Fruit fly (Drosophila melanogaster) whole organism, embryonic: Measurements from ENCODE around the gene Cyp6d4.

Source experiments
- BEAF-32 ChIP-seq: fragments of 200-800 bp; sonication (Bioruptor generic); optimal IDR thresholded peaks from 3 replicates; lab custom pipeline; 2017; ENCODE audit warnings: missing biosample characterization, missing genetic modification characterization, mild to moderate bottlenecking, moderate library complexity, missing genetic modification reagents
- CG10979 ChIP-seq: fragments of 200-800 bp; sonication (Bioruptor generic); optimal IDR thresholded peaks from 2 replicates; lab custom pipeline; 2018; ENCODE audit warnings: missing biosample characterization, mild to moderate bottlenecking, missing genetic modification characterization, moderate library complexity
- CG11560 ChIP-seq: fragments of 200-800 bp; sonication (Bioruptor generic); IDR thresholded peaks from 3 replicates; pipeline ENCODE4 v1.3.6; 2022; ENCODE audit warnings: missing biosample characterization, missing genetic modification characterization
- CG12659 ChIP-seq: fragments of 200-800 bp; sonication (Bioruptor generic); optimal IDR thresholded peaks from 3 replicates; lab custom pipeline; 2017; ENCODE audit warnings: mild to moderate bottlenecking, missing biosample characterization, missing genetic modification reagents, missing genetic modification characterization
- CG14860 ChIP-seq: fragments of 200-800 bp; sonication (Bioruptor generic); IDR thresholded peaks from 3 replicates; pipeline ENCODE4 v1.3.6; 2022; ENCODE audit warnings: missing biosample characterization, missing genetic modification characterization; ENCODE audit not compliant: partially characterized antibody
- CG1529 ChIP-seq: fragments of 200-800 bp; sonication (Bioruptor generic); optimal IDR thresholded peaks from 3 replicates; lab custom pipeline; 2018; ENCODE audit warnings: missing biosample characterization, missing genetic modification characterization
- CG15601 ChIP-seq: fragments of 200-800 bp; sonication (Bioruptor generic); optimal IDR thresholded peaks from 3 replicates; lab custom pipeline; 2019; ENCODE audit warnings: missing biosample characterization, mild to moderate bottlenecking, missing genetic modification characterization, moderate library complexity
- CG1603 ChIP-seq: fragments of 200-800 bp; sonication (Bioruptor generic); optimal IDR thresholded peaks from 2 replicates; lab custom pipeline; 2019; ENCODE audit warnings: missing biosample characterization, mild to moderate bottlenecking, missing genetic modification characterization, moderate library complexity
- CG16813 ChIP-seq: fragments of 200-800 bp; sonication (Bioruptor generic); IDR thresholded peaks from 3 replicates; pipeline ENCODE4 v1.3.6; 2022; ENCODE audit warnings: missing biosample characterization, missing genetic modification characterization; ENCODE audit not compliant: partially characterized antibody
- CG17328 ChIP-seq: fragments of 200-800 bp; sonication (Bioruptor generic); IDR thresholded peaks from 2 replicates; pipeline ENCODE4 v1.3.6; 2022; ENCODE audit warnings: missing biosample characterization, missing genetic modification characterization
- CG17385 ChIP-seq: fragments of 200-800 bp; sonication (Bioruptor generic); optimal IDR thresholded peaks from 3 replicates; lab custom pipeline; 2018; ENCODE audit warnings: missing biosample characterization, mild to moderate bottlenecking, missing genetic modification characterization
- CG17829 ChIP-seq: fragments of 200-800 bp; optimal IDR thresholded peaks from 2 replicates; lab custom pipeline; 2019; ENCODE audit warnings: missing biosample characterization, mild to moderate bottlenecking, missing genetic modification characterization, moderate library complexity
- CG1792 ChIP-seq: fragments of 200-800 bp; sonication (Bioruptor generic); optimal IDR thresholded peaks from 2 replicates; lab custom pipeline; 2016; ENCODE audit warnings: missing biosample characterization, missing genetic modification characterization
- CG18476 ChIP-seq: fragments of 200-800 bp; sonication (Bioruptor generic); optimal IDR thresholded peaks from 2 replicates; lab custom pipeline; 2016; ENCODE audit warnings: missing biosample characterization, mild to moderate bottlenecking, missing genetic modification characterization
- CG2116 ChIP-seq: fragments of 200-800 bp; sonication (Bioruptor generic); optimal IDR thresholded peaks from 3 replicates; lab custom pipeline; 2018; ENCODE audit warnings: missing biosample characterization, mild to moderate bottlenecking, missing genetic modification characterization
- CG31441 ChIP-seq: fragments of 200-800 bp; sonication (Bioruptor generic); IDR thresholded peaks from 2 replicates; pipeline ENCODE4 v1.3.6; 2022; ENCODE audit warnings: missing biosample characterization, missing genetic modification characterization
- CG4617 ChIP-seq: fragments of 200-800 bp; sonication (Bioruptor generic); optimal IDR thresholded peaks from 3 replicates; lab custom pipeline; 2016; ENCODE audit warnings: missing biosample characterization, missing genetic modification characterization, borderline replicate concordance
- CG4707 ChIP-seq: fragments of 200-800 bp; sonication (Bioruptor generic); optimal IDR thresholded peaks from 2 replicates; lab custom pipeline; 2018; ENCODE audit warnings: missing biosample characterization, mild to moderate bottlenecking, missing genetic modification characterization, moderate library complexity
- CG7963 ChIP-seq: fragments of 200-800 bp; sonication (Bioruptor generic); IDR thresholded peaks from 3 replicates; pipeline ENCODE4 v1.3.6; 2022; ENCODE audit warnings: missing biosample characterization, missing genetic modification characterization; ENCODE audit not compliant: partially characterized antibody
- CG8359 ChIP-seq: fragments of 200-800 bp; sonication (Bioruptor generic); optimal IDR thresholded peaks from 2 replicates; lab custom pipeline; 2017; ENCODE audit warnings: missing biosample characterization, mild to moderate bottlenecking, missing genetic modification characterization, borderline replicate concordance
- CrebB ChIP-seq: fragments of 200-800 bp; sonication (Bioruptor generic); optimal IDR thresholded peaks from 3 replicates; lab custom pipeline; 2018; ENCODE audit warnings: missing biosample characterization, mild to moderate bottlenecking, missing genetic modification characterization
- Dref ChIP-seq: fragments of 200-800 bp; sonication (Bioruptor generic); IDR thresholded peaks from 2 replicates; pipeline ENCODE4 v1.3.6; 2022; ENCODE audit warnings: missing biosample characterization, missing genetic modification characterization
- E2f2 ChIP-seq: fragments of 200-800 bp; sonication (Bioruptor generic); IDR thresholded peaks from 2 replicates; pipeline ENCODE4 v1.3.6; 2022; ENCODE audit warnings: missing biosample characterization, missing genetic modification characterization
- Hmr ChIP-seq: fragments of 200-800 bp; sonication (Bioruptor generic); optimal IDR thresholded peaks from 3 replicates; lab custom pipeline; 2017; ENCODE audit warnings: mild to moderate bottlenecking, missing biosample characterization, missing genetic modification reagents, missing genetic modification characterization
- Lim3 ChIP-seq: fragments of 200-800 bp; sonication (Bioruptor generic); IDR thresholded peaks from 2 replicates; pipeline ENCODE4 v1.3.6; 2022; ENCODE audit warnings: missing biosample characterization, missing genetic modification characterization
- MESR4 ChIP-seq: fragments of 200-800 bp; sonication (Bioruptor generic); optimal IDR thresholded peaks from 2 replicates; lab custom pipeline; 2018; ENCODE audit warnings: missing biosample characterization, mild to moderate bottlenecking, missing genetic modification characterization, moderate library complexity
- Myb ChIP-seq: fragments of 200-800 bp; sonication (Bioruptor generic); optimal IDR thresholded peaks from 2 replicates; lab custom pipeline; 2016; ENCODE audit warnings: missing biosample characterization, missing genetic modification characterization
- Scr ChIP-seq: fragments of 200-800 bp; sonication (Bioruptor generic); IDR thresholded peaks from 2 replicates; pipeline ENCODE4 v1.3.6; 2022; ENCODE audit warnings: missing biosample characterization, missing genetic modification characterization; ENCODE audit not compliant: partially characterized antibody
- TFAM ChIP-seq: fragments of 200-800 bp; sonication (Bioruptor generic); optimal IDR thresholded peaks from 2 replicates; lab custom pipeline; 2017; ENCODE audit warnings: missing biosample characterization, missing genetic modification characterization, inconsistent platforms
- Taf1 ChIP-seq: fragments of 200-800 bp; sonication (Bioruptor generic); IDR thresholded peaks from 2 replicates; pipeline ENCODE4 v1.3.6; 2022; ENCODE audit warnings: missing biosample characterization, missing genetic modification characterization
- YL-1 ChIP-seq: fragments of 200-800 bp; sonication (Bioruptor generic); optimal IDR thresholded peaks from 3 replicates; lab custom pipeline; 2017; ENCODE audit warnings: missing biosample characterization, mild to moderate bottlenecking, missing genetic modification characterization
- bbx ChIP-seq: fragments of 200-800 bp; sonication (Bioruptor generic); IDR thresholded peaks from 2 replicates; pipeline ENCODE4 v1.3.6; 2022; ENCODE audit warnings: missing biosample characterization, missing genetic modification characterization; ENCODE audit not compliant: partially characterized antibody
- croc ChIP-seq: fragments of 200-800 bp; sonication (Bioruptor generic); conservative IDR thresholded peaks from 3 replicates; pipeline ENCODE4 v1.3.6; 2022; ENCODE audit warnings: missing biosample characterization, missing genetic modification characterization
- dm ChIP-seq: fragments of 200-800 bp; sonication (Bioruptor generic); optimal IDR thresholded peaks from 3 replicates; lab custom pipeline; 2016; ENCODE audit warnings: missing biosample characterization, missing genetic modification characterization
- en ChIP-seq: fragments of 200-800 bp; sonication (Bioruptor generic); optimal IDR thresholded peaks from 2 replicates; lab custom pipeline; 2016; ENCODE audit warnings: missing biosample characterization, missing genetic modification characterization
- ftz-f1 ChIP-seq: fragments of 200-800 bp; sonication (Bioruptor generic); optimal IDR thresholded peaks from 2 replicates; lab custom pipeline; 2016; ENCODE audit warnings: missing biosample characterization, missing genetic modification characterization
- gce ChIP-seq: fragments of 200-800 bp; sonication (Bioruptor generic); IDR thresholded peaks from 3 replicates; pipeline ENCODE4 v1.3.6; 2022; ENCODE audit warnings: missing biosample characterization, missing genetic modification characterization
- grn ChIP-seq: fragments of 200-800 bp; sonication (Bioruptor generic); optimal IDR thresholded peaks from 3 replicates; lab custom pipeline; 2017; ENCODE audit warnings: missing biosample characterization, missing genetic modification characterization
- gsb-n ChIP-seq: fragments of 200-800 bp; sonication (Bioruptor generic); optimal IDR thresholded peaks from 3 replicates; lab custom pipeline; 2018; ENCODE audit warnings: missing biosample characterization, mild to moderate bottlenecking, missing genetic modification characterization
- ham ChIP-seq: fragments of 200-800 bp; sonication (Bioruptor generic); IDR thresholded peaks from 2 replicates; pipeline ENCODE4 v1.3.6; 2022; ENCODE audit warnings: missing biosample characterization, missing genetic modification characterization
- inv ChIP-seq: fragments of 200-800 bp; sonication (Bioruptor generic); IDR thresholded peaks from 2 replicates; pipeline ENCODE4 v1.3.6; 2022; ENCODE audit warnings: missing biosample characterization, missing genetic modification characterization; ENCODE audit not compliant: partially characterized antibody
- jumu ChIP-seq: fragments of 200-800 bp; sonication (Bioruptor generic); optimal IDR thresholded peaks from 3 replicates; lab custom pipeline; 2016; ENCODE audit warnings: missing biosample characterization, missing genetic modification characterization
- oc ChIP-seq: fragments of 200-800 bp; sonication (Bioruptor generic); optimal IDR thresholded peaks from 2 replicates; lab custom pipeline; 2018; ENCODE audit warnings: missing biosample characterization, mild to moderate bottlenecking, missing genetic modification characterization, moderate library complexity
- pum ChIP-seq: fragments of 200-800 bp; sonication (Bioruptor generic); optimal IDR thresholded peaks from 2 replicates; lab custom pipeline; 2016; ENCODE audit warnings: missing biosample characterization, missing genetic modification characterization
- sd ChIP-seq: fragments of 200-800 bp; sonication (Bioruptor generic); optimal IDR thresholded peaks from 3 replicates; lab custom pipeline; 2018; ENCODE audit warnings: missing biosample characterization, mild to moderate bottlenecking, missing genetic modification characterization, moderate library complexity
- seq ChIP-seq: fragments of 200-800 bp; sonication (Bioruptor generic); IDR thresholded peaks from 2 replicates; pipeline ENCODE4 v1.3.6; 2022; ENCODE audit warnings: missing biosample characterization, missing genetic modification characterization
- stwl ChIP-seq: fragments of 200-800 bp; sonication (Bioruptor generic); optimal IDR thresholded peaks from 3 replicates; lab custom pipeline; 2018; ENCODE audit warnings: missing biosample characterization, mild to moderate bottlenecking, missing genetic modification characterization, moderate library complexity
- sug ChIP-seq: fragments of 200-800 bp; optimal IDR thresholded peaks from 2 replicates; lab custom pipeline; 2019; ENCODE audit warnings: missing biosample characterization, mild to moderate bottlenecking, missing genetic modification characterization, moderate library complexity
- ttk ChIP-seq: fragments of 200-800 bp; sonication (Bioruptor generic); IDR thresholded peaks from 2 replicates; pipeline ENCODE4 v2.1.2; 2022; ENCODE audit warnings: missing biosample characterization, missing genetic modification characterization
- wdn ChIP-seq: fragments of 200-800 bp; sonication (Bioruptor generic); IDR thresholded peaks from 2 replicates; pipeline ENCODE4 v1.3.6; 2022; ENCODE audit warnings: missing biosample characterization, missing genetic modification characterization

Gene Cyp6d4

DNA sequence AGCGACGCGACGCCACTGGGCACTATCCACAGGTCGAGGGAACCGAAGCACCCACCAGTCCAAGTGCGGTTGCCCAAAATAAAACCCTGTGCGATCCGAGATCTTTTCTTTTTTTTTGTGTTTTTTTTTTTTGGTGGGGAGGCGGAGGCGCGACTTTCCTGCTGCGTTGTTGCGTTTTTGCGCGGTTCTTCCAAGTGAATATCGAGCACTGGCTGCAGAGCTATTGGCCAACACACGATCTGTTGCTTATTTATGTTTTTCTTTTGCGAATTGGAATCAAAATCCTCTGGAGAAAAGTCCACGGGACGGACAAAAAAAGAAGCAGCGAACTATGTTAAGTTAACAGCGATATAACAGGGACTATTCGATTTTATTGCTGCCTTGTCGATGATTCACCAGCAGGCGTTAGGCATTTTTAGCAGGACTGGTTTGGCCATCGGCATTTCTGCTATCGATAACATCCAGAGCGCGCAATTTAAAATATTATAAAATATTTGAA is 22.7 kb downstream of the Cyp6d4 start, which contains the start of gene wge:
Gene wge (minus strand): TSS at position 343 of the 499 bp plus-strand sequence.
- TF ChIP-seq E2f2 (peak; percentile 96), CrebB (tag; lab: Kevin White, UChicago) (no peak), CG1529 (no peak), CG10979 (tag; lab: Kevin White, UChicago) (no peak), CG8359 (no peak), grn (GFP tag; lab: Kevin White, UChicago) (no peak), Hmr (GFP tag; lab: Kevin White, UChicago) (no peak), CG17328 (GFP tag; lab: Robert Waterston, UW) (no peak), en (GFP tag; lab: Kevin White, UChicago) (no peak), CG18476 (GFP tag; lab: Kevin White, UChicago) (no peak), dm (GFP tag; lab: Kevin White, UChicago) (no peak), jumu (no peak), sug (tag; lab: Kevin White, UChicago) (peak; percentile 5), TFAM (GFP tag; lab: Kevin White, UChicago) (no peak), CG15601 (tag; lab: Kevin White, UChicago) (no peak), gce (GFP tag; lab: Robert Waterston, UW) (no peak), CG1792 (GFP tag; lab: Kevin White, UChicago) (no peak), CG4707 (GFP tag; lab: Kevin White, UChicago) (no peak), CG4617 (GFP tag; lab: Kevin White, UChicago) (peak; percentile 88), CG11560 (tag; lab: Robert Waterston, UW) (peak; percentile 96), croc (GFP tag; lab: Robert Waterston, UW) (no peak), pum (GFP tag; lab: Kevin White, UChicago) (no peak), ftz-f1 (GFP tag; lab: Kevin White, UChicago) (no peak), CG7963 (peak; percentile 55; the same call in 1 of the 3 replicates), Dref (GFP tag; lab: Robert Waterston, UW) (peak; percentile 91), gsb-n (peak; percentile 9), wdn (GFP tag; lab: Robert Waterston, UW) (no peak), seq (no peak), Myb (no peak), CG12659 (GFP tag; lab: Kevin White, UChicago) (peak; percentile 30), CG1603 (tag; lab: Kevin White, UChicago) (peak; percentile 34), Taf1 (no peak), YL-1 (GFP tag; lab: Kevin White, UChicago) (peak; percentile 62), stwl (peak; percentile 48), inv (no peak), CG14860 (GFP tag; lab: Robert Waterston, UW) (peak; percentile 8; the same call in 1 of the 3 replicates), CG16813 (GFP tag; lab: Robert Waterston, UW) (peak; percentile 66), CG17385 (GFP tag; lab: Kevin White, UChicago) (peak; percentile 56), CG2116 (peak; percentile 71), MESR4 (GFP tag; lab: Kevin White, UChicago) (peak; percentile 74), Scr (GFP tag; lab: Robert Waterston, UW) (peak; percentile 64), BEAF-32 (GFP tag; lab: Kevin White, UChicago) (peak; percentile 68), Lim3 (GFP tag; lab: Robert Waterston, UW) (no peak), sd (tag; lab: Kevin White, UChicago) (peak; percentile 69), ham (GFP tag; lab: Robert Waterston, UW) (no peak), ttk (GFP tag; lab: Robert Waterston, UW) (no peak), bbx (GFP tag; lab: Robert Waterston, UW) (peak; percentile 74), CG31441 (GFP tag; lab: Robert Waterston, UW) (no peak), oc (tag; lab: Kevin White, UChicago) (no peak), CG17829 (tag; lab: Kevin White, UChicago) (peak; percentile 25)
